Worm (Caenorhabditis elegans): Measurements from ENCODE around the gene vhp-1.

vhp-1 gene

DNA sequence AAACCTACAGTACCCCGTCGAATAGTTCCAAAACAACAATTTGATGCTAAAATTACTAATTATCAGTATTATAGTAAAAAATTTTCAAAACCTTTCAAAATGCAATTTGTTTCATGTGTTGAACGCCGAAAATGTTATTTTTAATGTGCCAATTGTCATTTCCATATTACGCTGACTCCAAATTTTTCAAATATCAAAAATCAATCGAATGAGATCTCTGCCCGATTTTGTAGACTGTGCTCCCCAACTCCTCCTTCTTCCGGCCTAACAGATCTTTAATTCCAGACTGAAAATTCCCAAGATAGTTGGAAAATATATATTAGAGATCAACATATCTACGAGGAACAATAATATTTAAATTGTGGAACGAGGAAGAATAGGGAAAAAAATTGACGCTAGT, 45.3 kb upstream of the vhp-1 start:
- no peak for TF ChIP-seq lin-15B (tag; optimal IDR thresholded peaks at IDR 0.05)
- TF ChIP-seq dve-1 (tag; optimal IDR thresholded peaks at IDR 0.05; ENCODE audit: insufficient read depth): peak; percentile 25
- peak; percentile 25 for TF ChIP-seq ama-1 (optimal IDR thresholded peaks at IDR 0.05)
- no peak for TF ChIP-seq tra-1 (GFP tag; IDR thresholded peaks at IDR 0.05)
- peak; percentile 82 for TF ChIP-seq zfp-3 (GFP tag; conservative IDR thresholded peaks at IDR 0.05)
- TF ChIP-seq ZK337.2 (GFP tag; IDR thresholded peaks at IDR 0.05): no peak
- TF ChIP-seq nhr-77 (tag; optimal IDR thresholded peaks at IDR 0.05): peak; percentile 26

DNA sequence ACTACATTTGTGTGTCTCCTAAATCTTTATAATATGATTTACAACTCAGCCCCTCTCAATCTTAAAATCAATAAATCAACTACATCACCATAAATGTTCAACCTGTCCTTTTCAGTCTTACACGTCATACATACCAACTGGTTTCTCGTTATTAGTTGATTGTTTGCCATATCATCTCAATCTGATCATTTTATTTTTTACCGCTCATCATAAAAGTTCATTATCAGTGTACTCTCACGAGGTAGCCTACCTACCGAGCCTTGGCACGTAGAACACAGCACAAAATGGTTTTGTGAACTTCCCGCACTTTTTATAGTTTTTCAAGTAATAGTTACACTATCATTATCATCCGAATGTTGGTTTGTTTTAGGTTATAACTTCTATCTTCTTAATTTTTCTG, 41.9 kb upstream of the vhp-1 start:
- TF ChIP-seq madf-5 (GFP tag; IDR thresholded peaks at IDR 0.05): no peak
- TF ChIP-seq tag-97 (GFP tag; IDR thresholded peaks at IDR 0.05): no peak
- TF ChIP-seq nhr-6 (tag; optimal IDR thresholded peaks at IDR 0.05): no peak
- TF ChIP-seq Y105C5A.15 (GFP tag; IDR thresholded peaks at IDR 0.05): no peak
- TF ChIP-seq saeg-2 (GFP tag; IDR thresholded peaks at IDR 0.05): no peak
- no peak for TF ChIP-seq zip-11 (GFP tag; IDR thresholded peaks at IDR 0.05)
- peak; percentile 58 for TF ChIP-seq mep-1 (tag; optimal IDR thresholded peaks at IDR 0.05)
- TF ChIP-seq zag-1 (tag; optimal IDR thresholded peaks at IDR 0.05): no peak
- peak; percentile 29 for TF ChIP-seq mes-2 (tag; optimal IDR thresholded peaks at IDR 0.05; ENCODE audit: poor library complexity, severe bottlenecking)
- no peak for TF ChIP-seq fos-1 (tag; optimal IDR thresholded peaks at IDR 0.05)
- TF ChIP-seq hlh-30 (tag; optimal IDR thresholded peaks at IDR 0.05; ENCODE audit: insufficient read depth): peak; percentile 37
- peak; percentile 20 to 39 for TF ChIP-seq lsy-2 (tag; optimal IDR thresholded peaks at IDR 0.05)
- TF ChIP-seq nhr-102 (tag; optimal IDR thresholded peaks at IDR 0.05): peak; percentile 41
- TF ChIP-seq nhr-28 (tag; optimal IDR thresholded peaks at IDR 0.05): peak; percentile 84
- TF ChIP-seq dmd-8 (GFP tag; IDR thresholded peaks at IDR 0.05): no peak
- TF ChIP-seq ceh-44 (GFP tag; IDR thresholded peaks at IDR 0.05): no peak
- no peak for TF ChIP-seq dpl-1 (GFP tag; optimal IDR thresholded peaks at IDR 0.05)
- no peak for TF ChIP-seq lin-1 (GFP tag; IDR thresholded peaks at IDR 0.05)
- peak in 1 of 2 experiments; percentile 59 for TF ChIP-seq unc-62 (GFP tag; optimal IDR thresholded peaks at IDR 0.05 in 1 of 2)
- TF ChIP-seq unc-62 (tag; optimal IDR thresholded peaks at IDR 0.05): no peak
- peak in 1 of 2 experiments; percentile 46 for TF ChIP-seq mdl-1 (tag; optimal IDR thresholded peaks at IDR 0.05)
- no peak for TF ChIP-seq ZK337.2 (GFP tag; IDR thresholded peaks at IDR 0.05)
- TF ChIP-seq jun-1 (tag; optimal IDR thresholded peaks at IDR 0.05): no peak
- no peak for TF ChIP-seq madf-9 (GFP tag; conservative IDR thresholded peaks at IDR 0.05)
- TF ChIP-seq Y75B8A.6 (GFP tag; IDR thresholded peaks at IDR 0.05): no peak
- TF ChIP-seq daf-16 (GFP tag; optimal IDR thresholded peaks at IDR 0.05): no peak
- TF ChIP-seq daf-16 (tag; optimal IDR thresholded peaks at IDR 0.05): peak; percentile 79
- no peak for TF ChIP-seq F49E8.2 (tag; optimal IDR thresholded peaks at IDR 0.05; ENCODE audit: borderline replicate concordance)
- TF ChIP-seq ama-1 (optimal IDR thresholded peaks at IDR 0.05): no peak
- TF ChIP-seq aha-1 (tag): peak; percentile 98
- TF ChIP-seq nhr-237 (tag; optimal IDR thresholded peaks at IDR 0.05): no peak
- TF ChIP-seq ceh-82 (tag; optimal IDR thresholded peaks at IDR 0.05): no peak
- TF ChIP-seq lin-39 (tag; optimal IDR thresholded peaks at IDR 0.05): no peak
- no peak for TF ChIP-seq nhr-76 (tag; optimal IDR thresholded peaks at IDR 0.05)
- TF ChIP-seq fkh-10 (GFP tag; optimal IDR thresholded peaks at IDR 0.05): no peak
- peak; percentile 84 for TF ChIP-seq ceh-20 (GFP tag; IDR thresholded peaks at IDR 0.05)
- peak; percentile 69 for TF ChIP-seq pqm-1 (tag; optimal IDR thresholded peaks at IDR 0.05)
- no peak for TF ChIP-seq F26F4.8 (GFP tag; conservative IDR thresholded peaks at IDR 0.05)
- TF ChIP-seq tra-1 (GFP tag; IDR thresholded peaks at IDR 0.05): peak; percentile 4; the same call in 1 of the 2 replicates
- TF ChIP-seq zip-2 (tag; optimal IDR thresholded peaks at IDR 0.05): no peak
- TF ChIP-seq lim-7 (GFP tag; IDR thresholded peaks at IDR 0.05): no peak
- TF ChIP-seq php-3 (GFP tag; IDR thresholded peaks at IDR 0.05): peak; percentile 97
- TF ChIP-seq hlh-11 (tag; optimal IDR thresholded peaks at IDR 0.05): peak; percentile 73
- no peak for TF ChIP-seq T26A8.4 (GFP tag; IDR thresholded peaks at IDR 0.05)
- peak; percentile 57 for TF ChIP-seq nhr-10 (tag; optimal IDR thresholded peaks at IDR 0.05)
- peak; percentile 7 for TF ChIP-seq mxl-3 (GFP tag; optimal IDR thresholded peaks at IDR 0.05)
- TF ChIP-seq nhr-111 (GFP tag; optimal IDR thresholded peaks at IDR 0.05): no peak
